Worm (Caenorhabditis elegans) whole organism, late embryonic: ENCODE measurements around the gene ZK218.3.

ENCODE experiments used
- Y22D7AL.16 ChIP-seq: sonication (generic microtip); optimal IDR thresholded peaks from 2 replicates; lab custom pipeline; 2016; ENCODE audit warnings: missing genetic modification characterization, missing compliant biosample characterization

ZK218.3 gene

DNA sequence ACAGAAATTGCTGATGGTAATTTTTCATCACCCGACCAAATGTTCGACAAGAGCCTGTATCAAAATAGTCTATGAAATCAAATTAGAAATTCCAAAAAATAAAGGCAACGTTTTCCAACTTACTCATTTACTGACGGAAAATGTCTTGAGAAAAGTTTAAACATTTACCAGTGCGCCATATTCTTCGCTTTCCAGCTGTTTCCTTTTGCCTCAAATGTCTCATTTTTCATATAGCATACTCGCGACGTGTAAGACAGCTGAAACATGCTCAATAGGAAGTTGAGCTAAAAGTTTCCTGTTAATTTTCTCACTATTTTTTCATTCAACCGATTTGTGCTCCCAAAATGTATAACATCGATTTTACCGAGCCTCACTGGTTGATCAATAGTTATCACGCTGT lies 38.6 kb downstream of the ZK218.3 start, which contains the start of gene sri-66:
Gene sri-66, plus strand, starts transcription at position 301 of the 400 bp plus-strand sequence.
- TF ChIP-seq Y22D7AL.16 (tag; lab: Kevin White, UChicago): no peak
